Worm (Caenorhabditis elegans) whole organism, early embryonic: Measurements from ENCODE around the gene srbc-56.

Experiments
- F13C5.2 ChIP-seq: sonication (generic microtip); optimal IDR thresholded peaks from 2 replicates; lab custom pipeline; 2017; ENCODE audit warnings: mild to moderate bottlenecking, missing genetic modification characterization, inconsistent platforms, missing compliant biosample characterization
- aly-1 ChIP-seq: sonication (generic microtip); optimal IDR thresholded peaks from 2 replicates; lab custom pipeline; 2016; ENCODE audit warnings: missing genetic modification characterization, missing compliant biosample characterization
- ama-1 ChIP-seq: fragments of 150-350 bp; optimal IDR thresholded peaks from 2 replicates; lab custom pipeline; 2014
- ets-7 ChIP-seq: sonication (generic microtip); optimal IDR thresholded peaks from 2 replicates; lab custom pipeline; 2016; ENCODE audit warnings: missing genotype, missing genetic modification characterization, missing compliant biosample characterization
- flt-1 ChIP-seq: fragments of 200-800 bp; sonication (Bioruptor generic); IDR thresholded peaks from 2 replicates; pipeline ENCODE4 v1.3.6; 2022; ENCODE audit warnings: missing genetic modification characterization, missing compliant biosample characterization
- hmg-4 ChIP-seq: fragments of 200-800 bp; sonication (Bioruptor generic); optimal IDR thresholded peaks from 2 replicates; lab custom pipeline; 2018; ENCODE audit warnings: mild to moderate bottlenecking, missing genetic modification characterization, missing compliant biosample characterization
- pes-1 ChIP-seq: fragments of 200-800 bp; sonication (Bioruptor generic); IDR thresholded peaks from 2 replicates; pipeline ENCODE4 v1.3.6; 2022; ENCODE audit warnings: missing genetic modification reagents, missing genetic modification characterization, missing compliant biosample characterization
- tbx-11 ChIP-seq: fragments of 200-800 bp; sonication (Bioruptor generic); IDR thresholded peaks from 2 replicates; pipeline ENCODE4 v1.3.6; 2022; ENCODE audit warnings: missing genetic modification characterization, missing compliant biosample characterization

DNA sequence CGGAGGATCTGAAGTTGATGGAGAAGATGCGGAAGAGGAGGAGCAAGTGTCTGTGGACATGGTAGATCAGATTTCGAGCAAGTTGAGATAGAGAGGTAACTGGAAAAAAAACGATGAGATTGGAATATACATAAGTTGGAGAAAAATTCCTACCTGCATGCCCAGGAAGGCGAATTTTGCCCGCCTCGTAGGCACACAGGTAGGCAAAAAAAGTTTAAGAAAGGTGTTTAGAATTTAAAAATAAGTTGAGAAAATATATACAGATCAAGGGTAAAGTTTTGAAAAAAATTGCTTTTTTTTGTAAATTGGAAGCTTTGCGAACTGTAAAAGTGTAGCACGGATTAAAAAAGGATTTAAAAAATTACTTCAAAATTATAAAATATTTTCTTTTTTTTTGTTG, 48.0 kb upstream of the srbc-56 start, which contains the start of gene nhr-84:
- TF ChIP-seq tbx-11 (no peak), ama-1 (lab: Kevin White, UChicago) (no peak), hmg-4 (GFP tag; lab: Kevin White, UChicago) (no peak), aly-1 (tag; lab: Kevin White, UChicago) (no peak), flt-1 (GFP tag; lab: Robert Waterston, UW) (no peak), ets-7 (tag; lab: Kevin White, UChicago) (no peak), pes-1 (no peak), F13C5.2 (tag; lab: Kevin White, UChicago) (no peak)
